Worm (Caenorhabditis elegans) whole organism, young adult: Measurements from ENCODE around the gene F10E9.5.
A peak's percentile ranks its signal among the peaks of the same experiment; 100 is the strongest.
"Not testable (repeated sequence)": the region's sequence is repeated elsewhere in the genome, so short reads cannot be mapped to it uniquely, and the experiment has no call there.

Source experiments
- B0261.1 ChIP-seq: sonication (generic microtip); optimal IDR thresholded peaks from 2 replicates; lab custom pipeline; 2016; ENCODE audit warnings: mild to moderate bottlenecking, missing genetic modification characterization, moderate library complexity, missing compliant biosample characterization
- B0336.3 ChIP-seq: fragments of 200-800 bp; sonication (Bioruptor generic); IDR thresholded peaks from 2 replicates; pipeline ENCODE4 v1.3.6; 2022; ENCODE audit warnings: missing genetic modification characterization, missing compliant biosample characterization
- D2030.7 ChIP-seq: fragments of 200-800 bp; sonication (Bioruptor generic); IDR thresholded peaks from 2 replicates; pipeline ENCODE4 v1.3.6; 2022; ENCODE audit warnings: missing genetic modification reagents, missing genetic modification characterization, missing compliant biosample characterization
- F10E7.11 ChIP-seq: sonication (generic microtip); optimal IDR thresholded peaks from 2 replicates; lab custom pipeline; 2017; ENCODE audit warnings: mild to moderate bottlenecking, missing genetic modification characterization, moderate library complexity, missing compliant biosample characterization
- F22D6.2 ChIP-seq: sonication (generic microtip); optimal IDR thresholded peaks from 2 replicates; lab custom pipeline; 2016; ENCODE audit warnings: mild to moderate bottlenecking, missing genetic modification characterization, missing compliant biosample characterization
- F33H1.4 ChIP-seq: fragments of 200-800 bp; sonication (Bioruptor generic); IDR thresholded peaks from 2 replicates; pipeline ENCODE4 v1.3.6; 2022; ENCODE audit warnings: missing genetic modification reagents, missing genetic modification characterization, missing compliant biosample characterization
- F39B2.1 ChIP-seq: fragments of 200-800 bp; sonication (Bioruptor generic); IDR thresholded peaks from 2 replicates; pipeline ENCODE4 v1.3.6; 2022; ENCODE audit warnings: missing genetic modification reagents, missing genetic modification characterization, missing compliant biosample characterization
- F49E8.2 ChIP-seq: sonication (generic microtip); optimal IDR thresholded peaks from 3 replicates; lab custom pipeline; 2017; ENCODE audit warnings: missing genetic modification characterization, mild to moderate bottlenecking, missing compliant biosample characterization, antibody characterized with exemption, moderate library complexity; ENCODE audit not compliant: insufficient read depth
- F57C9.4 ChIP-seq: sonication (generic microtip); optimal IDR thresholded peaks from 2 replicates; lab custom pipeline; 2017; ENCODE audit warnings: mild to moderate bottlenecking, missing genetic modification characterization, missing compliant biosample characterization
- T07F8.4 ChIP-seq: sonication (generic microtip); optimal IDR thresholded peaks from 2 replicates; lab custom pipeline; 2016; ENCODE audit warnings: mild to moderate bottlenecking, missing genetic modification characterization, moderate library complexity, missing compliant biosample characterization
- Y53G8AR.9 ChIP-seq: fragments of 200-800 bp; sonication (Bioruptor generic); conservative IDR thresholded peaks from 2 replicates; pipeline ENCODE4 v1.3.6; 2022; ENCODE audit warnings: missing genetic modification reagents, missing genetic modification characterization, missing compliant biosample characterization
- Y95B8A.8 ChIP-seq: fragments of 200-800 bp; sonication (Bioruptor generic); IDR thresholded peaks from 2 replicates; pipeline ENCODE4 v1.3.6; 2022; ENCODE audit warnings: missing genetic modification reagents, missing genetic modification characterization, missing compliant biosample characterization
- aptf-3 ChIP-seq: fragments of 200-800 bp; sonication (Bioruptor generic); IDR thresholded peaks from 2 replicates; pipeline ENCODE4 v1.3.6; 2022; ENCODE audit warnings: missing genetic modification characterization, missing compliant biosample characterization
- atf-7 ChIP-seq: sonication (generic microtip); optimal IDR thresholded peaks from 2 replicates; lab custom pipeline; 2017; ENCODE audit warnings: mild to moderate bottlenecking, missing genetic modification characterization, missing compliant biosample characterization
- attf-5 ChIP-seq: fragments of 200-800 bp; sonication (Bioruptor generic); optimal IDR thresholded peaks from 2 replicates; lab custom pipeline; 2018; ENCODE audit warnings: mild to moderate bottlenecking, missing genetic modification characterization, missing compliant biosample characterization
- cebp-2 ChIP-seq: fragments of 200-800 bp; sonication (Bioruptor generic); IDR thresholded peaks from 2 replicates; pipeline ENCODE4 v1.3.6; 2022; ENCODE audit warnings: missing genetic modification characterization, missing compliant biosample characterization
- ceh-40 ChIP-seq: fragments of 200-800 bp; sonication (Bioruptor generic); IDR thresholded peaks from 2 replicates; pipeline ENCODE4 v1.3.6; 2022; ENCODE audit warnings: missing genetic modification characterization, missing compliant biosample characterization
- ceh-58 ChIP-seq: fragments of 200-800 bp; sonication (Bioruptor generic); IDR thresholded peaks from 2 replicates; pipeline ENCODE4 v1.3.6; 2022; ENCODE audit warnings: missing genetic modification characterization, missing compliant biosample characterization
- dox-1 ChIP-seq: fragments of 200-800 bp; sonication (Bioruptor generic); IDR thresholded peaks from 2 replicates; pipeline ENCODE4 v1.3.6; 2022; ENCODE audit warnings: missing genetic modification reagents, missing genetic modification characterization, missing compliant biosample characterization
- dpl-1 ChIP-seq: fragments of 150-350 bp; optimal IDR thresholded peaks from 2 replicates; lab custom pipeline; 2014; ENCODE audit warnings: missing biosample characterization, missing genetic modification reagents, missing genetic modification characterization
- egl-44 ChIP-seq: fragments of 200-800 bp; sonication (Bioruptor generic); IDR thresholded peaks from 2 replicates; pipeline ENCODE4 v1.3.6; 2022; ENCODE audit warnings: missing genetic modification reagents, missing genetic modification characterization, missing compliant biosample characterization
- egrh-3 ChIP-seq: fragments of 200-800 bp; sonication (Bioruptor generic); IDR thresholded peaks from 2 replicates; pipeline ENCODE4 v1.3.6; 2022; ENCODE audit warnings: missing genetic modification reagents, missing genetic modification characterization, missing compliant biosample characterization
- him-1 ChIP-seq: sonication (generic microtip); optimal IDR thresholded peaks from 2 replicates; lab custom pipeline; 2016; ENCODE audit warnings: missing genotype, missing genetic modification reagents, missing genetic modification characterization, missing compliant biosample characterization
- hlh-12 ChIP-seq: sonication (generic microtip); optimal IDR thresholded peaks from 2 replicates; lab custom pipeline; 2016; ENCODE audit warnings: missing genetic modification characterization, missing compliant biosample characterization
- hlh-26 ChIP-seq: fragments of 200-800 bp; sonication (Bioruptor generic); conservative IDR thresholded peaks from 2 replicates; pipeline ENCODE4 v1.3.6; 2022; ENCODE audit warnings: missing genetic modification reagents, missing genetic modification characterization, missing compliant biosample characterization
- hsf-1 ChIP-seq: fragments of 200-800 bp; sonication (Bioruptor generic); IDR thresholded peaks from 2 replicates; pipeline ENCODE4 v1.3.6; 2022; ENCODE audit warnings: missing genetic modification reagents, missing genetic modification characterization, missing compliant biosample characterization
- let-607 ChIP-seq, 2 experiments: fragments of 200-800 bp in 1 of 2; sonication (Bioruptor generic) in 1 of 2; sonication (generic microtip) in 1 of 2; optimal IDR thresholded peaks; 2 replicates each; lab custom pipeline; 2016 to 2018; ENCODE audit warnings: mild to moderate bottlenecking in 2 of 2, missing compliant biosample characterization in 2 of 2, missing genetic modification characterization in 2 of 2, moderate library complexity in 2 of 2, missing genotype in 1 of 2
- lsl-1 ChIP-seq: fragments of 200-800 bp; sonication (Bioruptor generic); optimal IDR thresholded peaks from 2 replicates; lab custom pipeline; 2018; ENCODE audit warnings: mild to moderate bottlenecking, missing genetic modification characterization, moderate library complexity, missing compliant biosample characterization
- madf-6 ChIP-seq: fragments of 200-800 bp; sonication (Bioruptor generic); IDR thresholded peaks from 2 replicates; pipeline ENCODE4 v1.3.6; 2022; ENCODE audit warnings: missing genetic modification reagents, missing genetic modification characterization, missing compliant biosample characterization
- madf-8 ChIP-seq: fragments of 200-800 bp; sonication (Bioruptor generic); conservative IDR thresholded peaks from 2 replicates; pipeline ENCODE4 v1.3.6; 2022; ENCODE audit warnings: missing genetic modification reagents, missing genetic modification characterization, missing compliant biosample characterization
- mcd-1 ChIP-seq: fragments of 200-800 bp; sonication (Bioruptor generic); IDR thresholded peaks from 2 replicates; pipeline ENCODE4 v1.3.6; 2022; ENCODE audit warnings: missing genetic modification reagents, missing genetic modification characterization, missing compliant biosample characterization
- pbrm-1 ChIP-seq: fragments of 200-800 bp; sonication (Bioruptor generic); IDR thresholded peaks from 2 replicates; pipeline ENCODE4 v1.3.6; 2022; ENCODE audit warnings: missing genetic modification reagents, missing genetic modification characterization, missing compliant biosample characterization
- sdz-38 ChIP-seq: sonication (generic microtip); optimal IDR thresholded peaks from 2 replicates; lab custom pipeline; 2016; ENCODE audit warnings: missing genotype, missing genetic modification characterization, missing compliant biosample characterization
- somi-1 ChIP-seq: fragments of 200-800 bp; sonication (Bioruptor generic); optimal IDR thresholded peaks from 2 replicates; lab custom pipeline; 2018; ENCODE audit warnings: mild to moderate bottlenecking, missing genetic modification characterization, missing compliant biosample characterization
- tbx-9 ChIP-seq: sonication (generic microtip); optimal IDR thresholded peaks from 2 replicates; lab custom pipeline; 2016; ENCODE audit warnings: borderline replicate concordance, missing genetic modification characterization, inconsistent platforms, missing compliant biosample characterization
- unc-62 ChIP-seq: fragments of 150-350 bp; optimal IDR thresholded peaks from 2 replicates; lab custom pipeline; 2014; ENCODE audit warnings: missing biosample characterization, missing genetic modification reagents, missing genetic modification characterization
- ztf-25 ChIP-seq: fragments of 200-800 bp; sonication (Bioruptor generic); IDR thresholded peaks from 2 replicates; pipeline ENCODE4 v1.3.6; 2022; ENCODE audit warnings: missing genetic modification reagents, missing genetic modification characterization, missing compliant biosample characterization
- ztf-26 ChIP-seq: sonication (generic microtip); optimal IDR thresholded peaks from 2 replicates; lab custom pipeline; 2017; ENCODE audit warnings: missing genetic modification characterization, missing compliant biosample characterization
- ztf-28 ChIP-seq: fragments of 200-800 bp; sonication (Bioruptor generic); IDR thresholded peaks from 2 replicates; pipeline ENCODE4 v1.3.6; 2022; ENCODE audit warnings: missing genetic modification reagents, missing genetic modification characterization, missing compliant biosample characterization
- ztf-3 ChIP-seq: fragments of 200-800 bp; sonication (Bioruptor generic); optimal IDR thresholded peaks from 2 replicates; lab custom pipeline; 2018; ENCODE audit warnings: mild to moderate bottlenecking, missing genetic modification characterization, missing compliant biosample characterization

F10E9.5 gene

ce11 chrIII:8331211-8331610 is 23.8 kb downstream of the F10E9.5 start, which contains the start of gene iglr-2:
TSS of gene iglr-2 (minus strand) at chrIII:8331311.
- TF ChIP-seq egl-44 (GFP tag; lab: Robert Waterston, UW) (no peak), cebp-2 (GFP tag; lab: Robert Waterston, UW) (no peak), dpl-1 (GFP tag; lab: Kevin White, UChicago) (no peak), sdz-38 (tag; lab: Kevin White, UChicago) (no peak), B0261.1 (tag; lab: Kevin White, UChicago) (no peak), T07F8.4 (tag; lab: Kevin White, UChicago) (no peak), hlh-26 (no peak), ztf-3 (GFP tag; lab: Kevin White, UChicago) (no peak), hlh-12 (tag; lab: Kevin White, UChicago) (no peak), tbx-9 (tag; lab: Kevin White, UChicago) (no peak), F22D6.2 (no peak), D2030.7 (no peak), ztf-26 (tag; lab: Kevin White, UChicago) (no peak), F10E7.11 (no peak), ztf-28 (GFP tag; lab: Robert Waterston, UW) (no peak), let-607 (tag; optimal IDR thresholded peaks at IDR 0.05; lab: Kevin White, UChicago) (no peak), atf-7 (tag; lab: Kevin White, UChicago) (no peak)

ce11 chrIII:8331779-8332178 is 24.4 kb downstream of the F10E9.5 start, which contains the start of the genes mrps-18A and ZC262.2:
TSS of gene mrps-18A (minus strand) at chrIII:8331919.
TSS of gene ZC262.2 (plus strand) at chrIII:8332062.
- TF ChIP-seq Y53G8AR.9 (GFP tag; lab: Robert Waterston, UW), result no peak
- no peak for TF ChIP-seq unc-62 (GFP tag; lab: Kevin White, UChicago)
- TF ChIP-seq him-1 (tag; lab: Kevin White, UChicago), result peak; percentile 4
- peak; percentile 65 for TF ChIP-seq lsl-1
- peak; percentile 10 for TF ChIP-seq attf-5 (GFP tag; lab: Kevin White, UChicago)

ce11 chrIII:8334432-8334831 is 27.0 kb downstream of the F10E9.5 start, which contains the start of gene ZC262.4:
TSS of gene ZC262.4 (minus strand) at chrIII:8334532.
- TF ChIP-seq madf-6 (GFP tag; lab: Robert Waterston, UW) (no peak), B0336.3 (GFP tag; lab: Robert Waterston, UW) (no peak), somi-1 (no peak)
- TF ChIP-seq, all 124 proteins: peak for 0

- TF ChIP-seq egrh-3 (GFP tag; lab: Robert Waterston, UW) (peak; percentile 91; the same call in 1 of the 2 replicates), F33H1.4 (GFP tag; lab: Robert Waterston, UW) (peak; percentile 30)
These were observed 28.2 kb downstream of the F10E9.5 start for ce11 chrIII:8335585-8335984.

ce11 chrIII:8339372-8339771 is 32.0 kb downstream of the F10E9.5 start, which contains the start of gene clc-28:
TSS of gene clc-28 (minus strand) at chrIII:8339472.
- not testable (repeated sequence) for TF ChIP-seq F49E8.2 (tag; lab: Kevin White, UChicago); F57C9.4 (tag; lab: Kevin White, UChicago); Y95B8A.8 (GFP tag; lab: Robert Waterston, UW)

ce11 chrIII:8344283-8344682 is 36.9 kb downstream of the F10E9.5 start, which contains the start of gene ZC262.7:
TSS of gene ZC262.7 (minus strand) at chrIII:8344336.
- TF ChIP-seq ztf-25 (GFP tag; lab: Robert Waterston, UW) (peak; percentile 43; the same call in 1 of the 2 replicates), pbrm-1 (GFP tag; lab: Robert Waterston, UW) (peak; percentile 88), hsf-1 (GFP tag; lab: Robert Waterston, UW) (peak; percentile 99), madf-6 (GFP tag; lab: Robert Waterston, UW) (peak; percentile 44), madf-8 (GFP tag; lab: Robert Waterston, UW) (0 out of 2 replicates have a peak, but pooled peaks have one; percentile 15), F39B2.1 (GFP tag; lab: Robert Waterston, UW) (peak; percentile 68; the same call in 1 of the 2 replicates), egrh-3 (GFP tag; lab: Robert Waterston, UW) (peak; percentile 77), mcd-1 (GFP tag; lab: Robert Waterston, UW) (peak; percentile 23; the same call in 1 of the 2 replicates), D2030.7 (peak; percentile 83), F33H1.4 (GFP tag; lab: Robert Waterston, UW) (peak; percentile 35; the same call in 1 of the 2 replicates), dox-1 (GFP tag; lab: Robert Waterston, UW) (peak; percentile 98), aptf-3 (GFP tag; lab: Robert Waterston, UW) (peak; percentile 85; the same call in 1 of the 2 replicates), ceh-40 (peak; percentile 89), ceh-58 (GFP tag; lab: Robert Waterston, UW) (0 out of 2 replicates have a peak, but pooled peaks have one; percentile 7)
